Fruit fly (Drosophila melanogaster) whole organism, embryonic: ENCODE results near the gene loqs.

Source experiments
- Asciz ChIP-seq: fragments of 200-800 bp; sonication (Bioruptor generic); optimal IDR thresholded peaks from 2 replicates; lab custom pipeline; 2017; ENCODE audit warnings: missing biosample characterization, mild to moderate bottlenecking, missing genetic modification characterization, missing genetic modification reagents
- CG10366 ChIP-seq: fragments of 200-800 bp; sonication (Bioruptor generic); IDR thresholded peaks from 2 replicates; pipeline ENCODE4 v1.3.6; 2022; ENCODE audit warnings: missing biosample characterization, missing genetic modification characterization
- CG11093 ChIP-seq: fragments of 200-800 bp; sonication (Bioruptor generic); IDR thresholded peaks from 3 replicates; pipeline ENCODE4 v1.3.6; 2022; ENCODE audit warnings: missing biosample characterization, missing genetic modification characterization
- CG12236 ChIP-seq: fragments of 200-800 bp; sonication (Bioruptor generic); optimal IDR thresholded peaks from 2 replicates; lab custom pipeline; 2016; ENCODE audit warnings: missing biosample characterization, missing genetic modification characterization
- CG12769 ChIP-seq: fragments of 200-800 bp; sonication (Bioruptor generic); optimal IDR thresholded peaks from 2 replicates; lab custom pipeline; 2019; ENCODE audit warnings: missing biosample characterization, mild to moderate bottlenecking, missing genetic modification characterization, moderate library complexity
- CG16815 ChIP-seq: fragments of 200-800 bp; sonication (Bioruptor generic); optimal IDR thresholded peaks from 3 replicates; lab custom pipeline; 2017; ENCODE audit warnings: missing biosample characterization, mild to moderate bottlenecking, missing genetic modification characterization
- CG16863 ChIP-seq: fragments of 200-800 bp; sonication (Bioruptor generic); optimal IDR thresholded peaks from 3 replicates; lab custom pipeline; 2016; ENCODE audit warnings: missing biosample characterization, missing genetic modification characterization
- CG17385 ChIP-seq: fragments of 200-800 bp; sonication (Bioruptor generic); optimal IDR thresholded peaks from 3 replicates; lab custom pipeline; 2018; ENCODE audit warnings: missing biosample characterization, mild to moderate bottlenecking, missing genetic modification characterization
- CG17912 ChIP-seq: fragments of 200-800 bp; sonication (Bioruptor generic); optimal IDR thresholded peaks from 2 replicates; lab custom pipeline; 2018; ENCODE audit warnings: missing biosample characterization, mild to moderate bottlenecking, missing genetic modification characterization
- CG18764 ChIP-seq: fragments of 200-800 bp; sonication (Bioruptor generic); optimal IDR thresholded peaks from 3 replicates; lab custom pipeline; 2016; ENCODE audit warnings: missing biosample characterization, missing genetic modification characterization
- CG2129 ChIP-seq: fragments of 200-800 bp; sonication (Bioruptor generic); IDR thresholded peaks from 2 replicates; pipeline ENCODE4 v1.3.6; 2022; ENCODE audit warnings: missing biosample characterization, missing genetic modification characterization; ENCODE audit not compliant: partially characterized antibody
- CG34376 ChIP-seq: fragments of 200-800 bp; sonication (Bioruptor generic); optimal IDR thresholded peaks from 2 replicates; lab custom pipeline; 2018; ENCODE audit warnings: missing biosample characterization, mild to moderate bottlenecking, missing genetic modification characterization
- CG3726 ChIP-seq: fragments of 200-800 bp; sonication (Bioruptor generic); IDR thresholded peaks from 3 replicates; pipeline ENCODE4, ENCODE4 v1.3.6; 2022; ENCODE audit warnings: missing biosample characterization, missing genetic modification characterization
- CG5245 ChIP-seq: fragments of 200-800 bp; sonication (Bioruptor generic); optimal IDR thresholded peaks from 3 replicates; lab custom pipeline; 2016; ENCODE audit warnings: missing biosample characterization, missing genetic modification characterization
- CG5953 ChIP-seq: fragments of 200-800 bp; sonication (Bioruptor generic); IDR thresholded peaks from 2 replicates; pipeline ENCODE4 v1.3.6; 2022; ENCODE audit warnings: missing biosample characterization, missing genetic modification characterization
- CG6765 ChIP-seq: fragments of 200-800 bp; sonication (Bioruptor generic); optimal IDR thresholded peaks from 3 replicates; lab custom pipeline; 2017; ENCODE audit warnings: missing biosample characterization, mild to moderate bottlenecking, missing genetic modification characterization
- CG7556 ChIP-seq: fragments of 200-800 bp; sonication (Bioruptor generic); optimal IDR thresholded peaks from 2 replicates; lab custom pipeline; 2017; ENCODE audit warnings: missing biosample characterization, mild to moderate bottlenecking, missing genetic modification characterization
- CG8388 ChIP-seq: fragments of 200-800 bp; sonication (Bioruptor generic); optimal IDR thresholded peaks from 2 replicates; lab custom pipeline; 2019; ENCODE audit warnings: missing biosample characterization, mild to moderate bottlenecking, missing genetic modification characterization, moderate library complexity
- CG8944 ChIP-seq: fragments of 200-800 bp; sonication (Bioruptor generic); optimal IDR thresholded peaks from 3 replicates; lab custom pipeline; 2016; ENCODE audit warnings: missing biosample characterization, missing genetic modification characterization
- Camta ChIP-seq: fragments of 200-800 bp; sonication (Bioruptor generic); optimal IDR thresholded peaks from 2 replicates; lab custom pipeline; 2016; ENCODE audit warnings: missing biosample characterization, missing genetic modification characterization
- CrebB ChIP-seq: fragments of 200-800 bp; sonication (Bioruptor generic); optimal IDR thresholded peaks from 3 replicates; lab custom pipeline; 2018; ENCODE audit warnings: missing biosample characterization, mild to moderate bottlenecking, missing genetic modification characterization
- Deaf1 ChIP-seq: fragments of 200-800 bp; optimal IDR thresholded peaks from 3 replicates; lab custom pipeline; 2019; ENCODE audit warnings: missing biosample characterization, mild to moderate bottlenecking, missing genetic modification characterization, moderate library complexity
- Ets97D ChIP-seq: fragments of 200-800 bp; sonication (Bioruptor generic); optimal IDR thresholded peaks from 3 replicates; lab custom pipeline; 2016; ENCODE audit warnings: missing biosample characterization, missing genetic modification characterization
- Fer2 ChIP-seq: fragments of 200-800 bp; sonication (Bioruptor generic); optimal IDR thresholded peaks from 2 replicates; lab custom pipeline; 2018; ENCODE audit warnings: missing biosample characterization, mild to moderate bottlenecking, missing genetic modification characterization, moderate library complexity
- Mad ChIP-seq: fragments of 200-800 bp; sonication (Bioruptor generic); optimal IDR thresholded peaks from 2 replicates; lab custom pipeline; 2016; ENCODE audit warnings: missing biosample characterization, missing genetic modification characterization
- Med ChIP-seq: fragments of 200-800 bp; sonication (Bioruptor generic); peaks from one replicate; lab custom pipeline; 2016; ENCODE audit warnings: missing biosample characterization, missing genetic modification characterization, mild to moderate bottlenecking, inconsistent platforms, moderate library complexity
- Neu2 ChIP-seq: fragments of 200-800 bp; sonication (Bioruptor generic); optimal IDR thresholded peaks from 3 replicates; lab custom pipeline; 2016; ENCODE audit warnings: missing biosample characterization, missing genetic modification characterization, borderline replicate concordance
- Rx ChIP-seq: fragments of 200-800 bp; sonication (Bioruptor generic); IDR thresholded peaks from 2 replicates; pipeline ENCODE4 v1.3.6; 2022; ENCODE audit warnings: missing biosample characterization, missing genetic modification characterization
- Sin3A ChIP-seq: fragments of >200 bp; optimal IDR thresholded peaks from 2 replicates; lab custom pipeline; 2018
- Sry-δ ChIP-seq: fragments of 200-800 bp; sonication (Bioruptor generic); optimal IDR thresholded peaks from 2 replicates; lab custom pipeline; 2016; ENCODE audit warnings: missing biosample characterization, missing genetic modification characterization
- Ssrp ChIP-seq: fragments of 200-800 bp; sonication (Bioruptor generic); optimal IDR thresholded peaks from 2 replicates; lab custom pipeline; 2018; ENCODE audit warnings: missing biosample characterization, mild to moderate bottlenecking, missing genetic modification characterization, moderate library complexity
- Tbp ChIP-seq: fragments of >200 bp; optimal IDR thresholded peaks from 2 replicates; lab custom pipeline; 2018; ENCODE audit warnings: missing biosample characterization, missing genetic modification characterization
- YL-1 ChIP-seq: fragments of 200-800 bp; sonication (Bioruptor generic); optimal IDR thresholded peaks from 3 replicates; lab custom pipeline; 2017; ENCODE audit warnings: missing biosample characterization, mild to moderate bottlenecking, missing genetic modification characterization
- az2 ChIP-seq: fragments of 200-800 bp; sonication (Bioruptor generic); optimal IDR thresholded peaks from 3 replicates; lab custom pipeline; 2016; ENCODE audit warnings: missing biosample characterization, missing genetic modification characterization
- cg ChIP-seq: fragments of 200-800 bp; sonication (Bioruptor generic); optimal IDR thresholded peaks from 3 replicates; lab custom pipeline; 2019; ENCODE audit warnings: missing biosample characterization, mild to moderate bottlenecking, missing genetic modification characterization, moderate library complexity
- ci ChIP-seq: fragments of 200-800 bp; sonication (Bioruptor generic); IDR thresholded peaks from 3 replicates; pipeline ENCODE4 v1.3.6; 2022; ENCODE audit warnings: missing biosample characterization, missing genetic modification characterization
- corto ChIP-seq: fragments of 200-800 bp; sonication (Bioruptor generic); optimal IDR thresholded peaks from 2 replicates; lab custom pipeline; 2016; ENCODE audit warnings: missing biosample characterization, mild to moderate bottlenecking, missing genetic modification characterization, moderate library complexity
- dpn ChIP-seq, 2 experiments: fragments of 200-800 bp; sonication (Bioruptor generic); optimal IDR thresholded peaks; 3 replicates each; lab custom pipeline; 2016; ENCODE audit warnings: missing biosample characterization in 2 of 2, missing genetic modification characterization in 2 of 2
- ems ChIP-seq: fragments of 200-800 bp; sonication (Bioruptor generic); optimal IDR thresholded peaks from 3 replicates; lab custom pipeline; 2016; ENCODE audit warnings: missing biosample characterization, missing genetic modification characterization
- hb ChIP-seq: fragments of 200-800 bp; sonication (Bioruptor generic); IDR thresholded peaks from 3 replicates; pipeline ENCODE4 v1.3.6; 2022; ENCODE audit warnings: missing biosample characterization, missing genetic modification characterization; ENCODE audit not compliant: partially characterized antibody
- her ChIP-seq: fragments of 200-800 bp; sonication (Bioruptor generic); optimal IDR thresholded peaks from 2 replicates; lab custom pipeline; 2016; ENCODE audit warnings: missing biosample characterization, missing genetic modification characterization
- odd ChIP-seq: fragments of 200-800 bp; sonication (Bioruptor generic); optimal IDR thresholded peaks from 2 replicates; lab custom pipeline; 2017; ENCODE audit warnings: missing biosample characterization, mild to moderate bottlenecking, missing genetic modification characterization
- otp ChIP-seq: fragments of 200-800 bp; sonication (Bioruptor generic); IDR thresholded peaks from 3 replicates; pipeline ENCODE4, ENCODE4 v1.3.6; 2022; ENCODE audit warnings: missing biosample characterization, missing genetic modification characterization
- pb ChIP-seq: fragments of 200-800 bp; sonication (Bioruptor generic); optimal IDR thresholded peaks from 3 replicates; lab custom pipeline; 2016; ENCODE audit warnings: missing biosample characterization, missing genetic modification characterization
- pzg ChIP-seq: fragments of 200-800 bp; sonication (Bioruptor generic); optimal IDR thresholded peaks from 3 replicates; lab custom pipeline; 2018; ENCODE audit warnings: missing biosample characterization, mild to moderate bottlenecking, missing genetic modification characterization, moderate library complexity
- run ChIP-seq: fragments of 200-800 bp; sonication (Bioruptor generic); optimal IDR thresholded peaks from 3 replicates; lab custom pipeline; 2018; ENCODE audit warnings: missing biosample characterization, mild to moderate bottlenecking, missing genetic modification characterization
- slp2 ChIP-seq: fragments of 200-800 bp; sonication (Bioruptor generic); optimal IDR thresholded peaks from 2 replicates; lab custom pipeline; 2016; ENCODE audit warnings: missing biosample characterization, missing genetic modification characterization
- so ChIP-seq: fragments of 200-800 bp; sonication (Bioruptor generic); IDR thresholded peaks from 3 replicates; pipeline ENCODE4 v1.3.6; 2022; ENCODE audit warnings: missing biosample characterization, missing genetic modification characterization
- ssp ChIP-seq: fragments of 200-800 bp; sonication (Bioruptor generic); IDR thresholded peaks from 2 replicates; pipeline ENCODE4 v1.3.6; 2022; ENCODE audit warnings: missing biosample characterization, missing genetic modification characterization
- tll ChIP-seq, 2 experiments: fragments of 200-800 bp in 1 of 2; fragments of >200 bp in 1 of 2; sonication (Bioruptor generic) in 1 of 2; optimal IDR thresholded peaks; 2 replicates each; lab custom pipeline; 2017 to 2019; ENCODE audit warnings: missing biosample characterization in 2 of 2, missing genetic modification characterization in 2 of 2, mild to moderate bottlenecking in 1 of 2, moderate library complexity in 1 of 2
- wdn ChIP-seq: fragments of 200-800 bp; sonication (Bioruptor generic); IDR thresholded peaks from 2 replicates; pipeline ENCODE4 v1.3.6; 2022; ENCODE audit warnings: missing biosample characterization, missing genetic modification characterization
- zfh2 ChIP-seq: fragments of 200-800 bp; sonication (Bioruptor generic); optimal IDR thresholded peaks from 2 replicates; lab custom pipeline; 2016; ENCODE audit warnings: missing biosample characterization, missing genetic modification characterization

loqs gene

DNA sequence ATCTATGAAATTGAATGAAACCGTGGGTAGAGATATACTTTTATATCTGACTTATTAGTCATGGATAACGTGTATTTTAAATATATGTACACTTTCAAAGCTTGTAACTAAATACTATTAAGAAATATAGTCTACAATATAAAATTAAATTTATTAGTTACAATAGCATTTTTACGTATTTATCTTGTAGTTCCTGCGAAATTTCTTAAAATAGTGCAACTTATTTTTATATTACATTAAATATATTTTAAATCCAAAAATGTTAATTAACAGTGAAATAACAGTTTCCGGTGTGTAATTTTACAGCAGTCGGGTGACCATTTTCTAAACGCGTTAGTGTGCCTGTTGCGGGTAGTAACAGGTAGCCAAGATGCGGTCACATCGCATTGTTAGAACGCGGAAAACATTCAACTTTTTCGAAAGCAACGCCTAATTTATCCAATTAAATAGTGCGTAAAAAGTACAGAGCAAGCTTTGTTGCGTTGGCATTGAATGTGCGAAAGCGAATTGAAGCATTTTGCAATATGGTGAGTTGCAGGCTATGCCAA is 16.2 kb downstream of the loqs start, which contains the start of the genes CG10859 and CG7110 (continued):
- TF ChIP-seq CG16815 (GFP tag; lab: Kevin White, UChicago) = no peak
- no peak for TF ChIP-seq otp (GFP tag; lab: Robert Waterston, UW)
- TF ChIP-seq Camta (GFP tag; lab: Kevin White, UChicago) = no peak
- no peak for TF ChIP-seq Deaf1 (tag; lab: Kevin White, UChicago)
- TF ChIP-seq CG2129 = no peak
- peak; percentile 36 for TF ChIP-seq CrebB (tag; lab: Kevin White, UChicago)
- no peak for TF ChIP-seq CG5245 (GFP tag; lab: Kevin White, UChicago)
- peak; percentile 11 for TF ChIP-seq Fer2 (tag; lab: Kevin White, UChicago)
- TF ChIP-seq slp2 (GFP tag; lab: Kevin White, UChicago) = no peak
- peak; percentile 85 for TF ChIP-seq pzg (GFP tag; lab: Kevin White, UChicago)
- TF ChIP-seq CG16863 (GFP tag; lab: Kevin White, UChicago) = no peak
- no peak for TF ChIP-seq Neu2 (GFP tag; lab: Kevin White, UChicago)
- TF ChIP-seq pb = peak; percentile 27
- TF ChIP-seq CG34376 (GFP tag; lab: Kevin White, UChicago) = peak; percentile 56
- no peak for TF ChIP-seq tll (GFP tag; optimal IDR thresholded peaks at IDR 0.05; lab: Kevin White, UChicago)
- TF ChIP-seq dpn (GFP tag; optimal IDR thresholded peaks at IDR 0.05; lab: Kevin White, UChicago) = no peak
- TF ChIP-seq Ets97D (GFP tag; lab: Kevin White, UChicago) = peak; percentile 98
- no peak for TF ChIP-seq Rx (GFP tag; lab: Robert Waterston, UW)
- no peak for TF ChIP-seq CG5953 (GFP tag; lab: Robert Waterston, UW)
- TF ChIP-seq wdn (GFP tag; lab: Robert Waterston, UW) = no peak
- TF ChIP-seq Med = peak; percentile 91
- TF ChIP-seq az2 (GFP tag; lab: Kevin White, UChicago) = no peak
- TF ChIP-seq CG7556 (GFP tag; lab: Kevin White, UChicago) = no peak
- TF ChIP-seq Mad = no peak
- peak; percentile 56 for TF ChIP-seq CG17912
- peak; percentile 59 for TF ChIP-seq Asciz (GFP tag; lab: Kevin White, UChicago)
- no peak for TF ChIP-seq CG8944 (GFP tag; lab: Kevin White, UChicago)
- peak; percentile 35 for TF ChIP-seq CG8388 (GFP tag; lab: Kevin White, UChicago)
- no peak for TF ChIP-seq cg (GFP tag; lab: Kevin White, UChicago)
- TF ChIP-seq CG12236 (GFP tag; lab: Kevin White, UChicago) = no peak
- no peak for TF ChIP-seq run
- TF ChIP-seq CG10366 (GFP tag; lab: Robert Waterston, UW) = no peak
- no peak for TF ChIP-seq CG3726 (GFP tag; lab: Robert Waterston, UW)
- no peak for TF ChIP-seq her (GFP tag; lab: Kevin White, UChicago)
- no peak for TF ChIP-seq CG11093 (GFP tag; lab: Robert Waterston, UW)
- no peak for TF ChIP-seq ssp (GFP tag; lab: Robert Waterston, UW)
- TF ChIP-seq odd = peak; percentile 60
- no peak for TF ChIP-seq CG12769 (tag; lab: Kevin White, UChicago)
- TF ChIP-seq Ssrp (tag; lab: Kevin White, UChicago) = no peak
- no peak for TF ChIP-seq corto (GFP tag; lab: Kevin White, UChicago)
- TF ChIP-seq hb = no peak
- peak; percentile 72 for TF ChIP-seq CG6765 (GFP tag; lab: Kevin White, UChicago)
- TF ChIP-seq CG17385 (GFP tag; lab: Kevin White, UChicago) = peak; percentile 42
- TF ChIP-seq so (GFP tag; lab: Robert Waterston, UW) = no peak
- TF ChIP-seq YL-1 = peak; percentile 78
- no peak for TF ChIP-seq ems (GFP tag; lab: Kevin White, UChicago)
- no peak for TF ChIP-seq Sin3A (lab: Kevin White, UChicago)
- no peak for TF ChIP-seq Sry-δ
- TF ChIP-seq Tbp (GFP tag; lab: Kevin White, UChicago) = no peak
- no peak for TF ChIP-seq zfh2 (GFP tag; lab: Kevin White, UChicago)
- peak; percentile 88 for TF ChIP-seq ci
- TF ChIP-seq CG18764 (GFP tag; lab: Kevin White, UChicago) = peak; percentile 20
